Worm (Caenorhabditis elegans) whole organism, mixed stage, embryonic: ENCODE measurements around the gene let-418.

ENCODE experiments used
- M03D4.4 ChIP-seq: sonication (generic microtip); optimal IDR thresholded peaks from 2 replicates; lab custom pipeline; 2017; ENCODE audit warnings: mild to moderate bottlenecking, missing genetic modification characterization, missing compliant biosample characterization
- bed-3 ChIP-seq: fragments of 200-800 bp; sonication (Bioruptor generic); optimal IDR thresholded peaks from 3 replicates; lab custom pipeline; 2018; ENCODE audit warnings: mild to moderate bottlenecking, missing genetic modification characterization, moderate library complexity, missing compliant biosample characterization
- blmp-1 ChIP-seq: fragments of 150-350 bp; optimal IDR thresholded peaks from 2 replicates; lab custom pipeline; 2014; ENCODE audit warnings: missing biosample characterization, missing genetic modification characterization
- ceh-43 ChIP-seq: fragments of 200-800 bp; sonication (Bioruptor generic); optimal IDR thresholded peaks from 2 replicates; lab custom pipeline; 2018; ENCODE audit warnings: mild to moderate bottlenecking, missing genetic modification characterization, moderate library complexity, missing compliant biosample characterization
- ceh-83 ChIP-seq: fragments of 200-800 bp; sonication (Bioruptor generic); optimal IDR thresholded peaks from 2 replicates; lab custom pipeline; 2018; ENCODE audit warnings: mild to moderate bottlenecking, missing genetic modification characterization, missing compliant biosample characterization
- ces-1 ChIP-seq: fragments of 150-350 bp; optimal IDR thresholded peaks from 2 replicates; lab custom pipeline; 2014; ENCODE audit warnings: missing biosample characterization, missing genetic modification reagents, missing genetic modification characterization
- cnd-1 ChIP-seq: fragments of 200-800 bp; sonication (Bioruptor generic); optimal IDR thresholded peaks from 2 replicates; lab custom pipeline; 2018; ENCODE audit warnings: mild to moderate bottlenecking, missing genetic modification characterization, missing compliant biosample characterization
- elt-3 ChIP-seq: fragments of 150-350 bp; optimal IDR thresholded peaks from 2 replicates; lab custom pipeline; 2014; ENCODE audit warnings: missing biosample characterization, missing genetic modification characterization
- ham-2 ChIP-seq: fragments of 200-800 bp; sonication (Bioruptor generic); optimal IDR thresholded peaks from 2 replicates; lab custom pipeline; 2018; ENCODE audit warnings: mild to moderate bottlenecking, missing genetic modification characterization, missing compliant biosample characterization
- hlh-1 ChIP-seq: fragments of 150-350 bp; optimal IDR thresholded peaks from 2 replicates; lab custom pipeline; 2014; ENCODE audit warnings: missing biosample characterization, missing genetic modification reagents, missing genetic modification characterization
- lin-13 ChIP-seq: fragments of 150-350 bp; optimal IDR thresholded peaks from 2 replicates; lab custom pipeline; 2014; ENCODE audit warnings: missing biosample characterization, missing genetic modification characterization
- lin-32 ChIP-seq: fragments of 200-800 bp; sonication (Bioruptor generic); optimal IDR thresholded peaks from 2 replicates; lab custom pipeline; 2018; ENCODE audit warnings: mild to moderate bottlenecking, missing genetic modification characterization, missing compliant biosample characterization
- lsy-2 ChIP-seq: fragments of 150-350 bp; optimal IDR thresholded peaks from 2 replicates; lab custom pipeline; 2014; ENCODE audit warnings: missing biosample characterization, missing genetic modification characterization
- mab-5 ChIP-seq: fragments of 150-350 bp; optimal IDR thresholded peaks from 2 replicates; lab custom pipeline; 2014; ENCODE audit warnings: missing biosample characterization, missing genetic modification characterization
- mls-2 ChIP-seq: sonication (generic microtip); optimal IDR thresholded peaks from 2 replicates; lab custom pipeline; 2016; ENCODE audit warnings: mild to moderate bottlenecking, missing genetic modification characterization, moderate library complexity, missing compliant biosample characterization
- nhr-12 ChIP-seq: fragments of 150-350 bp; optimal IDR thresholded peaks from 2 replicates; lab custom pipeline; 2014; ENCODE audit warnings: missing biosample characterization, missing genetic modification characterization
- nhr-2 ChIP-seq: fragments of 150-350 bp; optimal IDR thresholded peaks from 2 replicates; lab custom pipeline; 2014; ENCODE audit warnings: missing biosample characterization, missing genetic modification characterization
- nhr-28 ChIP-seq: fragments of 150-350 bp; optimal IDR thresholded peaks from 2 replicates; lab custom pipeline; 2014; ENCODE audit warnings: missing biosample characterization, missing genetic modification characterization
- nhr-76 ChIP-seq: sonication (generic microtip); optimal IDR thresholded peaks from 2 replicates; lab custom pipeline; 2017; ENCODE audit warnings: missing biosample characterization, missing genetic modification characterization
- pha-4 ChIP-seq: fragments of 150-350 bp; optimal IDR thresholded peaks from 2 replicates; lab custom pipeline; 2018; ENCODE audit warnings: missing biosample characterization, missing genetic modification reagents, missing genetic modification characterization
- sem-2 ChIP-seq: fragments of 200-800 bp; sonication (Bioruptor generic); optimal IDR thresholded peaks from 2 replicates; lab custom pipeline; 2018; ENCODE audit warnings: mild to moderate bottlenecking, missing genetic modification characterization, missing compliant biosample characterization
- snpc-4 ChIP-seq: fragments of 150-350 bp; optimal IDR thresholded peaks from 2 replicates; lab custom pipeline; 2014; ENCODE audit warnings: missing biosample characterization, missing genetic modification characterization
- unc-120 ChIP-seq: sonication (generic microtip); optimal IDR thresholded peaks from 2 replicates; lab custom pipeline; 2017; ENCODE audit warnings: missing genetic modification characterization, missing compliant biosample characterization; ENCODE audit not compliant: poor library complexity, severe bottlenecking
- unc-39 ChIP-seq: fragments of 150-350 bp; optimal IDR thresholded peaks from 2 replicates; lab custom pipeline; 2014; ENCODE audit warnings: missing biosample characterization, missing genetic modification characterization
- unc-62 ChIP-seq: fragments of 150-350 bp; optimal IDR thresholded peaks from 2 replicates; lab custom pipeline; 2014; ENCODE audit warnings: missing biosample characterization, missing genetic modification reagents, missing genetic modification characterization
- zip-8 ChIP-seq: fragments of 150-350 bp; optimal IDR thresholded peaks from 2 replicates; lab custom pipeline; 2014; ENCODE audit warnings: missing biosample characterization, missing genetic modification characterization
- ztf-11 ChIP-seq: fragments of 150-350 bp; optimal IDR thresholded peaks from 2 replicates; lab custom pipeline; 2014; ENCODE audit warnings: missing biosample characterization, missing genetic modification characterization

The let-418 gene

ce11 chrV:5869227-5869626 lies 42.6 kb downstream of the let-418 start, which contains the start of gene F26F12.4:
TSS of gene F26F12.4 (minus strand) at chrV:5869327.
- TF ChIP-seq lin-13 (tag; lab: Kevin White, UChicago) (no peak), sem-2 (GFP tag; lab: Kevin White, UChicago) (no peak), snpc-4 (tag; lab: Kevin White, UChicago) (no peak), M03D4.4 (no peak), zip-8 (tag; lab: Kevin White, UChicago) (no peak), cnd-1 (no peak), nhr-76 (tag; lab: Kevin White, UChicago) (no peak), elt-3 (tag; lab: Kevin White, UChicago) (no peak), unc-39 (tag; lab: Kevin White, UChicago) (no peak), nhr-12 (no peak), unc-120 (tag; lab: Kevin White, UChicago) (no peak), nhr-28 (tag; lab: Kevin White, UChicago) (no peak), ces-1 (no peak), mls-2 (tag; lab: Kevin White, UChicago) (no peak)
- TF ChIP-seq, all 35 proteins: peak for 0

- TF ChIP-seq lsy-2 (tag; lab: Kevin White, UChicago) = no peak
- no peak for TF ChIP-seq unc-62 (GFP tag; lab: Kevin White, UChicago)
- TF ChIP-seq lin-13 (tag; lab: Kevin White, UChicago) = no peak
- TF ChIP-seq snpc-4 (tag; lab: Kevin White, UChicago) = no peak
- TF ChIP-seq blmp-1 (tag; lab: Kevin White, UChicago) = no peak
- TF ChIP-seq ham-2 (GFP tag; lab: Kevin White, UChicago) = no peak
- no peak for TF ChIP-seq elt-3 (tag; lab: Kevin White, UChicago)
- no peak for TF ChIP-seq pha-4
- TF ChIP-seq ces-1 = no peak
- no peak for TF ChIP-seq nhr-28 (tag; lab: Kevin White, UChicago)
- TF ChIP-seq ceh-43 (GFP tag; lab: Kevin White, UChicago) = no peak
- no peak for TF ChIP-seq lin-32
- TF ChIP-seq unc-120 (tag; lab: Kevin White, UChicago) = no peak
Measured at ce11 chrV:5871759-5872158, 45.1 kb downstream of the let-418 start, which contains the start of gene C02G6.2. TSS of gene C02G6.2 (plus strand) at chrV:5872059.

ce11 chrV:5876966-5877365 lies 50.3 kb downstream of the let-418 start:
- TF ChIP-seq ceh-43 (GFP tag; lab: Kevin White, UChicago) = no peak
- no peak for TF ChIP-seq pha-4
- no peak for TF ChIP-seq zip-8 (tag; lab: Kevin White, UChicago)
- TF ChIP-seq nhr-76 (tag; lab: Kevin White, UChicago) = no peak
- no peak for TF ChIP-seq mls-2 (tag; lab: Kevin White, UChicago)
- no peak for TF ChIP-seq bed-3 (GFP tag; lab: Kevin White, UChicago)
- TF ChIP-seq sem-2 (GFP tag; lab: Kevin White, UChicago) = no peak
- TF ChIP-seq mab-5 (tag; lab: Kevin White, UChicago) = no peak
- no peak for TF ChIP-seq M03D4.4
- TF ChIP-seq ces-1 = no peak
- no peak for TF ChIP-seq elt-3 (tag; lab: Kevin White, UChicago)
- no peak for TF ChIP-seq ztf-11 (tag; lab: Kevin White, UChicago)

- TF ChIP-seq lin-32 = no peak
- TF ChIP-seq lin-13 (tag; lab: Kevin White, UChicago) = no peak
Measured at ce11 chrV:5880064-5880463, 53.4 kb downstream of the let-418 start, which contains the start of gene C02G6.3. TSS of gene C02G6.3 (plus strand) at chrV:5880364.

- no peak for TF ChIP-seq elt-3 (tag; lab: Kevin White, UChicago)
- no peak for TF ChIP-seq M03D4.4
- TF ChIP-seq nhr-76 (tag; lab: Kevin White, UChicago) = no peak
- TF ChIP-seq lsy-2 (tag; lab: Kevin White, UChicago) = no peak
- no peak for TF ChIP-seq hlh-1 (tag; lab: Kevin White, UChicago)
- TF ChIP-seq nhr-2 = no peak
- TF ChIP-seq mls-2 (tag; lab: Kevin White, UChicago) = no peak
- no peak for TF ChIP-seq lin-13 (tag; lab: Kevin White, UChicago)
- TF ChIP-seq mab-5 (tag; lab: Kevin White, UChicago) = no peak
- no peak for TF ChIP-seq ceh-83 (GFP tag; lab: Kevin White, UChicago)
- no peak for TF ChIP-seq bed-3 (GFP tag; lab: Kevin White, UChicago)
- no peak for TF ChIP-seq lin-32
Measured at ce11 chrV:5882429-5882828, 55.8 kb downstream of the let-418 start.
